Fruit fly (Drosophila melanogaster) whole organism, embryonic: Measurements from ENCODE around the gene CG7987.

Experiments used
- Atf-2 ChIP-seq: fragments of 200-800 bp; sonication (Bioruptor generic); optimal IDR thresholded peaks from 2 replicates; lab custom pipeline; 2016; ENCODE audit warnings: missing biosample characterization, missing genetic modification characterization
- B-H2 ChIP-seq: fragments of 200-800 bp; sonication (Bioruptor generic); optimal IDR thresholded peaks from 2 replicates; lab custom pipeline; 2018; ENCODE audit warnings: missing biosample characterization, mild to moderate bottlenecking, missing genetic modification characterization
- Bdp1 ChIP-seq: fragments of 200-800 bp; sonication (Bioruptor generic); optimal IDR thresholded peaks from 3 replicates; lab custom pipeline; 2016; ENCODE audit warnings: missing biosample characterization, missing genetic modification characterization
- Blimp-1 ChIP-seq: fragments of 200-800 bp; sonication (Bioruptor generic); optimal IDR thresholded peaks from 3 replicates; lab custom pipeline; 2018; ENCODE audit warnings: missing biosample characterization, missing genetic modification characterization, mild to moderate bottlenecking, moderate library complexity, missing genetic modification reagents
- CG10274 ChIP-seq: fragments of 200-800 bp; sonication (Bioruptor generic); optimal IDR thresholded peaks from 3 replicates; lab custom pipeline; 2017; ENCODE audit warnings: missing biosample characterization, mild to moderate bottlenecking, missing genetic modification characterization
- CG10321 ChIP-seq: fragments of 200-800 bp; sonication (Bioruptor generic); IDR thresholded peaks from 2 replicates; pipeline ENCODE4 v1.3.6; 2022; ENCODE audit warnings: missing biosample characterization, missing genetic modification characterization
- CG11456 ChIP-seq: fragments of 200-800 bp; sonication (Bioruptor generic); IDR thresholded peaks from 3 replicates; pipeline ENCODE4 v1.3.6; 2022; ENCODE audit warnings: missing biosample characterization, missing genetic modification characterization
- CG11696 ChIP-seq: fragments of 200-800 bp; sonication (Bioruptor generic); IDR thresholded peaks from 2 replicates; pipeline ENCODE4 v1.3.6; 2022; ENCODE audit warnings: missing biosample characterization, missing genetic modification characterization
- CG1233 ChIP-seq: fragments of 200-800 bp; sonication (Bioruptor generic); optimal IDR thresholded peaks from 4 replicates; lab custom pipeline; 2018; ENCODE audit warnings: missing biosample characterization, mild to moderate bottlenecking, missing genetic modification characterization
- CG12391 ChIP-seq: fragments of 200-800 bp; sonication (Bioruptor generic); optimal IDR thresholded peaks from 3 replicates; lab custom pipeline; 2018; ENCODE audit warnings: missing biosample characterization, mild to moderate bottlenecking, missing genetic modification characterization, moderate library complexity
- CG13123 ChIP-seq: fragments of 200-800 bp; sonication (Bioruptor generic); optimal IDR thresholded peaks from 2 replicates; lab custom pipeline; 2016; ENCODE audit warnings: missing biosample characterization, missing genetic modification characterization
- CG14710 ChIP-seq: fragments of 200-800 bp; sonication (Bioruptor generic); optimal IDR thresholded peaks from 3 replicates; lab custom pipeline; 2019; ENCODE audit warnings: missing biosample characterization, mild to moderate bottlenecking, missing genetic modification characterization, moderate library complexity
- CG15269 ChIP-seq: fragments of 200-800 bp; sonication (Bioruptor generic); optimal IDR thresholded peaks from 2 replicates; lab custom pipeline; 2018; ENCODE audit warnings: missing biosample characterization, mild to moderate bottlenecking, missing genetic modification characterization, moderate library complexity
- CG18011 ChIP-seq: fragments of 200-800 bp; sonication (Bioruptor generic); optimal IDR thresholded peaks from 2 replicates; lab custom pipeline; 2017; ENCODE audit warnings: missing biosample characterization, missing genetic modification characterization, mild to moderate bottlenecking, moderate library complexity, missing genotype
- CG18476 ChIP-seq: fragments of 200-800 bp; sonication (Bioruptor generic); optimal IDR thresholded peaks from 2 replicates; lab custom pipeline; 2016; ENCODE audit warnings: missing biosample characterization, mild to moderate bottlenecking, missing genetic modification characterization
- CG31365 ChIP-seq: fragments of 200-800 bp; sonication (Bioruptor generic); optimal IDR thresholded peaks from 2 replicates; lab custom pipeline; 2018; ENCODE audit warnings: missing biosample characterization, mild to moderate bottlenecking, missing genetic modification characterization
- CG3163 ChIP-seq: fragments of 200-800 bp; sonication (Bioruptor generic); optimal IDR thresholded peaks from 3 replicates; lab custom pipeline; 2016; ENCODE audit warnings: missing biosample characterization, missing genetic modification characterization
- CG32767 ChIP-seq: fragments of 200-800 bp; sonication (Bioruptor generic); IDR thresholded peaks from 2 replicates; pipeline ENCODE4 v1.3.6; 2022; ENCODE audit warnings: missing biosample characterization, missing genetic modification characterization
- CG4707 ChIP-seq: fragments of 200-800 bp; sonication (Bioruptor generic); optimal IDR thresholded peaks from 2 replicates; lab custom pipeline; 2018; ENCODE audit warnings: missing biosample characterization, mild to moderate bottlenecking, missing genetic modification characterization, moderate library complexity
- CG4820 ChIP-seq: fragments of 200-800 bp; sonication (Bioruptor generic); optimal IDR thresholded peaks from 3 replicates; lab custom pipeline; 2016; ENCODE audit warnings: missing biosample characterization, missing genetic modification characterization
- CoRest ChIP-seq: fragments of 200-800 bp; sonication (Bioruptor generic); optimal IDR thresholded peaks from 3 replicates; lab custom pipeline; 2018; ENCODE audit warnings: missing biosample characterization, mild to moderate bottlenecking, missing genetic modification characterization, moderate library complexity
- D19B ChIP-seq: fragments of 200-800 bp; sonication (Bioruptor generic); optimal IDR thresholded peaks from 2 replicates; lab custom pipeline; 2017; ENCODE audit warnings: missing biosample characterization, mild to moderate bottlenecking, missing genetic modification characterization
- Dek ChIP-seq: fragments of 200-800 bp; sonication (Bioruptor generic); optimal IDR thresholded peaks from 3 replicates; lab custom pipeline; 2019; ENCODE audit warnings: missing biosample characterization, mild to moderate bottlenecking, missing genetic modification characterization, moderate library complexity
- Dip3 ChIP-seq: fragments of 200-800 bp; sonication (Bioruptor generic); optimal IDR thresholded peaks from 3 replicates; lab custom pipeline; 2016; ENCODE audit warnings: missing biosample characterization, missing genetic modification characterization
- E2f1 ChIP-seq: fragments of 200-800 bp; sonication (Bioruptor generic); IDR thresholded peaks from 2 replicates; pipeline ENCODE4 v1.3.6; 2022; ENCODE audit warnings: missing biosample characterization, missing genetic modification characterization
- E2f2 ChIP-seq: fragments of 200-800 bp; sonication (Bioruptor generic); IDR thresholded peaks from 2 replicates; pipeline ENCODE4 v1.3.6; 2022; ENCODE audit warnings: missing biosample characterization, missing genetic modification characterization
- HHEX ChIP-seq: fragments of 200-800 bp; sonication (Bioruptor generic); optimal IDR thresholded peaks from 3 replicates; lab custom pipeline; 2017; ENCODE audit warnings: missing biosample characterization, mild to moderate bottlenecking, missing genetic modification characterization, missing genetic modification reagents
- HLH54F ChIP-seq: fragments of 200-800 bp; sonication (Bioruptor generic); optimal IDR thresholded peaks from 3 replicates; lab custom pipeline; 2016; ENCODE audit warnings: missing biosample characterization, missing genetic modification characterization
- Spps ChIP-seq: fragments of 200-800 bp; sonication (Bioruptor generic); optimal IDR thresholded peaks from 2 replicates; lab custom pipeline; 2018; ENCODE audit warnings: missing biosample characterization, mild to moderate bottlenecking, missing genetic modification characterization
- amos ChIP-seq: fragments of 200-800 bp; sonication (Bioruptor generic); IDR thresholded peaks from 2 replicates; pipeline ENCODE4 v1.3.6; 2022; ENCODE audit warnings: missing biosample characterization, missing genetic modification characterization; ENCODE audit not compliant: partially characterized antibody
- cwo ChIP-seq: fragments of 200-800 bp; sonication (Bioruptor generic); optimal IDR thresholded peaks from 3 replicates; lab custom pipeline; 2017; ENCODE audit warnings: missing biosample characterization, missing genetic modification characterization, mild to moderate bottlenecking, moderate library complexity, missing genetic modification reagents
- dan ChIP-seq: fragments of 200-800 bp; sonication (Bioruptor generic); IDR thresholded peaks from 2 replicates; pipeline ENCODE4 v1.3.6; 2022; ENCODE audit warnings: missing biosample characterization, missing genetic modification characterization
- dm ChIP-seq: fragments of 200-800 bp; sonication (Bioruptor generic); optimal IDR thresholded peaks from 3 replicates; lab custom pipeline; 2016; ENCODE audit warnings: missing biosample characterization, missing genetic modification characterization
- emc ChIP-seq: fragments of 200-800 bp; sonication (Bioruptor generic); optimal IDR thresholded peaks from 2 replicates; lab custom pipeline; 2016; ENCODE audit warnings: missing biosample characterization, missing genetic modification characterization
- gcm ChIP-seq: fragments of 200-800 bp; sonication (Bioruptor generic); optimal IDR thresholded peaks from 2 replicates; lab custom pipeline; 2019; ENCODE audit warnings: missing biosample characterization, mild to moderate bottlenecking, missing genetic modification characterization, moderate library complexity
- gfzf ChIP-seq: fragments of 200-800 bp; sonication (Bioruptor generic); optimal IDR thresholded peaks from 2 replicates; lab custom pipeline; 2016; ENCODE audit warnings: missing biosample characterization, mild to moderate bottlenecking, missing genetic modification characterization, moderate library complexity
- h ChIP-seq: fragments of >200 bp; optimal IDR thresholded peaks from 2 replicates; lab custom pipeline; 2017
- hbn ChIP-seq: fragments of 200-800 bp; sonication (Bioruptor generic); IDR thresholded peaks from 2 replicates; pipeline ENCODE4 v1.3.6; 2022; ENCODE audit warnings: missing biosample characterization, missing genetic modification characterization; ENCODE audit not compliant: partially characterized antibody
- her ChIP-seq: fragments of 200-800 bp; sonication (Bioruptor generic); optimal IDR thresholded peaks from 2 replicates; lab custom pipeline; 2016; ENCODE audit warnings: missing biosample characterization, missing genetic modification characterization
- ind ChIP-seq: fragments of 200-800 bp; sonication (Bioruptor generic); optimal IDR thresholded peaks from 3 replicates; lab custom pipeline; 2016; ENCODE audit warnings: missing biosample characterization, missing genetic modification characterization
- lbe ChIP-seq: fragments of 200-800 bp; sonication (Bioruptor generic); optimal IDR thresholded peaks from 2 replicates; lab custom pipeline; 2016; ENCODE audit warnings: missing biosample characterization, mild to moderate bottlenecking, missing genetic modification characterization
- nau ChIP-seq: fragments of 200-800 bp; sonication (Bioruptor generic); optimal IDR thresholded peaks from 3 replicates; lab custom pipeline; 2017; ENCODE audit warnings: missing biosample characterization, mild to moderate bottlenecking, missing genetic modification characterization, missing genetic modification reagents
- nerfin-2 ChIP-seq: fragments of 200-800 bp; sonication (Bioruptor generic); IDR thresholded peaks from 2 replicates; pipeline ENCODE4 v1.3.6; 2022; ENCODE audit warnings: missing biosample characterization, missing genetic modification characterization; ENCODE audit not compliant: partially characterized antibody
- phol ChIP-seq: fragments of 200-800 bp; sonication (Bioruptor generic); optimal IDR thresholded peaks from 3 replicates; lab custom pipeline; 2018; ENCODE audit warnings: missing biosample characterization, mild to moderate bottlenecking, missing genetic modification characterization, moderate library complexity
- rib ChIP-seq: fragments of 200-800 bp; sonication (Bioruptor generic); IDR thresholded peaks from 2 replicates; pipeline ENCODE4 v1.3.6; 2022; ENCODE audit warnings: missing biosample characterization, missing genetic modification characterization
- seq ChIP-seq: fragments of 200-800 bp; sonication (Bioruptor generic); IDR thresholded peaks from 2 replicates; pipeline ENCODE4 v1.3.6; 2022; ENCODE audit warnings: missing biosample characterization, missing genetic modification characterization
- trem ChIP-seq: fragments of 200-800 bp; optimal IDR thresholded peaks from 3 replicates; lab custom pipeline; 2019; ENCODE audit warnings: missing biosample characterization, mild to moderate bottlenecking, missing genetic modification characterization, moderate library complexity
- tup ChIP-seq: fragments of 200-800 bp; sonication (Bioruptor generic); optimal IDR thresholded peaks from 2 replicates; lab custom pipeline; 2016; ENCODE audit warnings: missing biosample characterization, mild to moderate bottlenecking, missing genetic modification characterization, moderate library complexity
- vvl ChIP-seq: fragments of 200-800 bp; sonication (Bioruptor generic); IDR thresholded peaks from 2 replicates; pipeline ENCODE4 v1.3.6; 2022; ENCODE audit warnings: missing biosample characterization, missing genetic modification characterization

The CG7987 gene

dm6 chr3R:14608892-14609692, 33.4 kb upstream of the CG7987 start, which contains the start of gene CG14853 (continued):
- TF ChIP-seq E2f1 = no peak; the same call in 1 of the 2 replicates
- TF ChIP-seq cwo (GFP tag; lab: Kevin White, UChicago) = peak; percentile 38
- no peak for TF ChIP-seq Bdp1 (GFP tag; lab: Kevin White, UChicago)
- TF ChIP-seq D19B (GFP tag; lab: Kevin White, UChicago) = peak; percentile 87
- TF ChIP-seq CG31365 (tag; lab: Kevin White, UChicago) = peak; percentile 66
- peak; percentile 67; the same call in 1 of the 2 replicates for TF ChIP-seq E2f2 (GFP tag; lab: Robert Waterston, UW)
- TF ChIP-seq amos = no peak
- TF ChIP-seq Dek (tag; lab: Kevin White, UChicago) = peak; percentile 77
- TF ChIP-seq CG1233 (GFP tag; lab: Kevin White, UChicago) = peak; percentile 72
- TF ChIP-seq HLH54F (GFP tag; lab: Kevin White, UChicago) = no peak
- peak; percentile 92 for TF ChIP-seq CG12391 (tag; lab: Kevin White, UChicago)
- TF ChIP-seq CG18476 (GFP tag; lab: Kevin White, UChicago) = no peak
- peak; percentile 45 for TF ChIP-seq CG14710 (tag; lab: Kevin White, UChicago)
- no peak for TF ChIP-seq Dip3 (GFP tag; lab: Kevin White, UChicago)
- TF ChIP-seq lbe (GFP tag; lab: Kevin White, UChicago) = no peak
- TF ChIP-seq vvl (GFP tag; lab: Robert Waterston, UW) = peak; percentile 81
- peak; percentile 18 for TF ChIP-seq trem
- no peak for TF ChIP-seq dm
- TF ChIP-seq rib (GFP tag; lab: Robert Waterston, UW) = peak; percentile 17
- peak; percentile 81; the same call in 1 of the 2 replicates for TF ChIP-seq seq (GFP tag; lab: Robert Waterston, UW)
- TF ChIP-seq CG32767 (GFP tag; lab: Robert Waterston, UW) = peak; percentile 81
- TF ChIP-seq CG13123 = peak; percentile 33
- TF ChIP-seq ind = peak; percentile 62
- no peak for TF ChIP-seq hbn (GFP tag; lab: Robert Waterston, UW)
- no peak for TF ChIP-seq CG10321
- no peak for TF ChIP-seq nerfin-2
- peak; percentile 10 for TF ChIP-seq B-H2 (GFP tag; lab: Kevin White, UChicago)
- peak; percentile 94 for TF ChIP-seq CoRest (tag; lab: Kevin White, UChicago)
- no peak for TF ChIP-seq CG10274 (GFP tag; lab: Kevin White, UChicago)
- peak; percentile 91 for TF ChIP-seq CG15269 (tag; lab: Kevin White, UChicago)
- TF ChIP-seq nau (GFP tag; lab: Kevin White, UChicago) = peak; percentile 84
- TF ChIP-seq Blimp-1 (GFP tag; lab: Kevin White, UChicago) = peak; percentile 77
- TF ChIP-seq CG3163 (GFP tag; lab: Kevin White, UChicago) = peak; percentile 9
- 0 out of 2 replicates have a peak, but pooled peaks have one; percentile 31 for TF ChIP-seq CG11696 (GFP tag; lab: Robert Waterston, UW)
- no peak for TF ChIP-seq Atf-2
- TF ChIP-seq CG4707 (GFP tag; lab: Kevin White, UChicago) = peak; percentile 70
- TF ChIP-seq gcm (GFP tag; lab: Kevin White, UChicago) = peak; percentile 71
- TF ChIP-seq CG18011 (GFP tag; lab: Kevin White, UChicago) = peak; percentile 50
- TF ChIP-seq HHEX (GFP tag; lab: Kevin White, UChicago) = peak; percentile 57
- TF ChIP-seq emc (GFP tag; lab: Kevin White, UChicago) = no peak
- peak; percentile 72 for TF ChIP-seq CG11456
- TF ChIP-seq phol = peak; percentile 83
- TF ChIP-seq Spps (tag; lab: Kevin White, UChicago) = no peak
- TF ChIP-seq CG4820 (GFP tag; lab: Kevin White, UChicago) = no peak
- no peak for TF ChIP-seq dan (GFP tag; lab: Robert Waterston, UW)
- TF ChIP-seq tup (GFP tag; lab: Kevin White, UChicago) = no peak
- TF ChIP-seq her (GFP tag; lab: Kevin White, UChicago) = no peak
- no peak for TF ChIP-seq gfzf (GFP tag; lab: Kevin White, UChicago)
- TF ChIP-seq h = no peak
